Fruit fly (Drosophila melanogaster): ENCODE results near the gene CG7191.

CG7191 gene

DNA sequence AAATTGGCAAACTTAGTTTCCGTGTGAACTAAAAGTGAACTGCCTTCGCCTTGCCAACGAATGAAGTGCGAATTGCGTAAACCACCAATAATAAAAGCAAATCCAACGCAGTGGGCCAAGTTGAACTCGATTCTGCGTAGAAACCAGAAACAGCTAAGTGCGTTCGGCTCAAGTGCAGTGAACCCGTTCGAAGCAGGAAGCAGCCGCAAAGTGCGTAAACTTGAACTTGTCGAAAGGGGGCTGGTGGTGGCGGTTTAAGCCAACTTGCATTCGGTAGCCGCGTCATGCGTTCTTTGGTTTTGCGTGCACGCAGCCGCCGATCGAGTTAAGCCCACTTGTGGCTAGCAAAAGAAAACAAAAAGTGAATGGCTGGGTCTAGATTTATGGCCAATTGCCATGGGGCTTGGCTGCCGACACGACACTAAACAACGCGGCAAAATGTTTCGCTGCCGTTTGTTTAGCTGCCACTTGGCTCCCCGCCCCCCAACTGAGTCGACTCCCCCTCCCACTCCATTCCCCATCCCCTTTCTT is 16.7 kb upstream of the CG7191 start:
- TF ChIP-seq Hr83 (GFP tag; optimal IDR thresholded peaks at IDR 0.05; ENCODE audit: poor library complexity, severe bottlenecking) (no peak), sv (GFP tag; optimal IDR thresholded peaks at IDR 0.05) (no peak), pan (optimal IDR thresholded peaks at IDR 0.05) (no peak), psq (GFP tag; optimal IDR thresholded peaks at IDR 0.05) (no peak)

DNA sequence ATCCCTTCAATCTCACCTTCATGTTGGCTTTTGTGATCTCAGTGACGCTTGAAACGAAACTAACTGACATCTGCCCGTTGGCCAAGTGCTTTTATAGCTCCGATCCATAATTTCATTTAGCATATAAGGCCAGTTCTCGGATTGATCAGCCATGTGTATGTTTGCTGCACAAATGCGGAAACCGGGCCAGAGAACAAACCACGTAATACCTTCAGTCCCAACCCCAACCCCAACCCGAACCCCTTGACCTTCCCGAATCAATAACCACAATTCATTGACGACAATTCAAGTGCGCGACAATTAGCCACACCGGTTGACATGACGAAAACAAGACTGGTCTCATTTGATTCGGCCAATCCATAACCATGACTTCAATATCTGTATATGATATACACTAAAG is 14.3 kb upstream of the CG7191 start, which contains the start of gene CG7203:
Gene CG7203, minus strand, starts transcription at position 101 of the 400 bp plus-strand sequence.
- no peak for TF ChIP-seq sv (GFP tag; optimal IDR thresholded peaks at IDR 0.05)
- no peak for TF ChIP-seq ey (GFP tag; optimal IDR thresholded peaks at IDR 0.05)
- TF ChIP-seq brk (GFP tag; optimal IDR thresholded peaks at IDR 0.05): no peak
- no peak for TF ChIP-seq jim (GFP tag; optimal IDR thresholded peaks at IDR 0.05)
- TF ChIP-seq woc (GFP tag; optimal IDR thresholded peaks at IDR 0.05): no peak
- no peak for TF ChIP-seq CrebA (GFP tag; optimal IDR thresholded peaks at IDR 0.05; ENCODE audit: borderline replicate concordance)
- no peak for TF ChIP-seq GATAd (GFP tag; optimal IDR thresholded peaks at IDR 0.05)
- no peak for TF ChIP-seq rgr (GFP tag; optimal IDR thresholded peaks at IDR 0.05)
- TF ChIP-seq lola (GFP tag; optimal IDR thresholded peaks at IDR 0.05): no peak
- TF ChIP-seq dl (GFP tag; optimal IDR thresholded peaks at IDR 0.05; ENCODE audit: insufficient read depth in 1 of 2, partially characterized antibody in 2 of 2): no peak

DNA sequence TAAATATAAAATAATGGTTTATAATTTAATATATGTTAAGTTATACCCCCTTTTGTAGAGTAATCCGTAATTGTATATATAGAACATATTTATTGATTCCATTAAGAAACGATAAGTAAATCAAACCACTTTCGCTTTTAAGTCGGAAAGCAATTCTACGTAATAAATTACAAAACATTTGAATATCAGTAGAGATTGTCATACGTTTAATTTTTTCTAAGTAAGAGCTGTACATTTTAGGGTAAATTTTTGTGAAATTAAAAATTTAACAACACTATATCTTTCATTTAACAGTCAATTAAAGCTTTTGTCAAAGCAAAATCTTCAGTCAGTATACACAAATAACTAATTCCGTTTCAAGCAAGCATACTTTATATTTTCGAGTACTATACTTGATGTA is 13.6 kb upstream of the CG7191 start, which contains the start of gene CG46025:
Gene CG46025, plus strand, starts transcription at position 301 of the 400 bp plus-strand sequence.
- TF ChIP-seq sv (GFP tag; optimal IDR thresholded peaks at IDR 0.05) (no peak), Abd-B (GFP tag; optimal IDR thresholded peaks at IDR 0.05) (no peak), HLH106 (tag; optimal IDR thresholded peaks at IDR 0.05) (no peak), psq (GFP tag; optimal IDR thresholded peaks at IDR 0.05) (no peak), ey (GFP tag; optimal IDR thresholded peaks at IDR 0.05) (no peak)

DNA sequence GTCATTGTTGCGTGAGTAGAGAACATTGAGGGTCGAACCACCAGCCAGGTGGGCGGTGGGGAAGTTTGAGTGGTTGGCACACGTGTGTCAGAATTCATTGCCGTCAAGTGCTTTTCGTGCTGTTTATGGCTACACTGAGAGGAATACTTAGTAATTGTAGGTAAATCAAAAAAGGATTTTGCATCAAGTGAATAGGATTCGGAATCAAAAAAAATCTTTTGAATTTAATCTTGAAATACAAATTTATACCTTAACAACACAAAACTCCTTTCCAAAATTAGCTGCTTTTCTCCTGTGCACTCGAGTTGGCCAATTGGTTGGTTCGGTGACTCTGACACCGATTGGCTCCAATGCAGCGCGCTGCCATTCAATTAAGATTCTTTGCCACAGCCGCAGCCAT is 12.9 kb upstream of the CG7191 start:
- TF ChIP-seq psq (GFP tag; optimal IDR thresholded peaks at IDR 0.05) (no peak), Jra (GFP tag; optimal IDR thresholded peaks at IDR 0.05) (no peak), GATAd (GFP tag; optimal IDR thresholded peaks at IDR 0.05) (no peak), Vsx2 (GFP tag; optimal IDR thresholded peaks at IDR 0.05; ENCODE audit: partially characterized antibody) (no peak), Myc (optimal IDR thresholded peaks at IDR 0.05) (no peak), Rel (GFP tag; optimal IDR thresholded peaks at IDR 0.05) (no peak), Rel (tag; optimal IDR thresholded peaks at IDR 0.05) (no peak), Abd-B (GFP tag; optimal IDR thresholded peaks at IDR 0.05) (no peak), tai (GFP tag; optimal IDR thresholded peaks at IDR 0.05) (no peak), Dif (GFP tag; optimal IDR thresholded peaks at IDR 0.05; ENCODE audit: partially characterized antibody) (no peak), Mio (GFP tag; optimal IDR thresholded peaks at IDR 0.05) (no peak), dmrt93B (GFP tag; optimal IDR thresholded peaks at IDR 0.05) (no peak), OdsH (GFP tag; optimal IDR thresholded peaks at IDR 0.05) (no peak), brk (GFP tag; optimal IDR thresholded peaks at IDR 0.05) (no peak), CG9705 (GFP tag; optimal IDR thresholded peaks at IDR 0.05) (no peak), Sp1 (GFP tag; optimal IDR thresholded peaks at IDR 0.05) (no peak), N (GFP tag; optimal IDR thresholded peaks at IDR 0.05) (no peak), sage (GFP tag; optimal IDR thresholded peaks at IDR 0.05) (no peak), rgr (GFP tag; optimal IDR thresholded peaks at IDR 0.05) (no peak)

DNA sequence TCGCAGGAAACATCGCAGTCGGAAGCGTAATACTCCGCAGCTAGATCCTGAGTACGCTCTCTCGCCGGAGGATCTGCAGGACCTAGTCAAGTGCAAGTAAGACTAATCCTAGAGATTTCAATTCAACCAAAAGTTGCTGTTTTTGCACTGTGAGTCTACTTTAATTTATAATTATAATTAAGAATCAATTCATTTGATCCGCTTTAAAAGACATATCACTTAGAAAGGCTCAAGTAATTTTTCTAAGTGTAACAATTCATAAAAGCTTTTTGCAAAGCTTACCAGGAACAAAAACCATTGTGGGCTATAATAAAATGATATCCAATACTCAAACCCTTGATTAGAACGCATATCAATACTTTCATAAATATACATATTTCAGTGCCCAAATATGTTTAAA is 10.6 kb upstream of the CG7191 start:
- TF ChIP-seq Sp1 (GFP tag; optimal IDR thresholded peaks at IDR 0.05) (no peak), sage (GFP tag; optimal IDR thresholded peaks at IDR 0.05) (no peak), Rel (GFP tag; optimal IDR thresholded peaks at IDR 0.05) (no peak), Rel (tag; optimal IDR thresholded peaks at IDR 0.05) (no peak), N (GFP tag; optimal IDR thresholded peaks at IDR 0.05) (no peak), foxo (GFP tag; optimal IDR thresholded peaks at IDR 0.05) (no peak), fru (GFP tag; optimal IDR thresholded peaks at IDR 0.05) (no peak), CG9705 (GFP tag; optimal IDR thresholded peaks at IDR 0.05) (no peak), Hr78 (GFP tag; optimal IDR thresholded peaks at IDR 0.05) (no peak), tai (GFP tag; optimal IDR thresholded peaks at IDR 0.05) (no peak), Hnf4 (GFP tag; optimal IDR thresholded peaks at IDR 0.05) (no peak), woc (GFP tag; optimal IDR thresholded peaks at IDR 0.05) (no peak), br (GFP tag; optimal IDR thresholded peaks at IDR 0.05) (no peak), CrebA (GFP tag; optimal IDR thresholded peaks at IDR 0.05; ENCODE audit: borderline replicate concordance) (no peak), Abd-B (GFP tag; optimal IDR thresholded peaks at IDR 0.05) (no peak), usp (GFP tag; optimal IDR thresholded peaks at IDR 0.05) (no peak), sv (GFP tag; optimal IDR thresholded peaks at IDR 0.05) (no peak)
